Fruit fly (Drosophila melanogaster): ENCODE data around the gene CG7557.

Gene CG7557

dm6 chr3L:11405362-11406254, 39.4 kb upstream of the CG7557 start (continued):
- TF ChIP-seq CG6792 (GFP tag; optimal IDR thresholded peaks at IDR 0.05) (peak; percentile 94), Smox (GFP tag; optimal IDR thresholded peaks at IDR 0.05) (peak; percentile 95), CG3032 (tag; optimal IDR thresholded peaks at IDR 0.05) (peak; percentile 95), CG31627 (GFP tag; optimal IDR thresholded peaks at IDR 0.05) (peak; percentile 93), vri (GFP tag; optimal IDR thresholded peaks at IDR 0.05) (peak; percentile 94), CG11762 (GFP tag; optimal IDR thresholded peaks at IDR 0.05; ENCODE audit: insufficient read depth) (peak; percentile 89), CG11902 (GFP tag; optimal IDR thresholded peaks at IDR 0.05) (peak; percentile 80), OdsH (GFP tag; optimal IDR thresholded peaks at IDR 0.05) (peak; percentile 95), CG8319 (GFP tag; optimal IDR thresholded peaks at IDR 0.05) (peak; percentile 96), fd59A (GFP tag; optimal IDR thresholded peaks at IDR 0.05) (peak; percentile 96), Ets96B (tag; optimal IDR thresholded peaks at IDR 0.05) (peak; percentile 96), topi (GFP tag; optimal IDR thresholded peaks at IDR 0.05) (peak; percentile 89), Sox102F (GFP tag; optimal IDR thresholded peaks at IDR 0.05) (peak; percentile 96), CG6276 (GFP tag; optimal IDR thresholded peaks at IDR 0.05) (peak; percentile 82), esn (GFP tag; optimal IDR thresholded peaks at IDR 0.05) (peak; percentile 95), Gug (GFP tag; IDR thresholded peaks at IDR 0.05) (peak; percentile 84), CG10631 (GFP tag; optimal IDR thresholded peaks at IDR 0.05) (peak; percentile 96), CG8632 (GFP tag; optimal IDR thresholded peaks at IDR 0.05) (peak; percentile 97)

DNA sequence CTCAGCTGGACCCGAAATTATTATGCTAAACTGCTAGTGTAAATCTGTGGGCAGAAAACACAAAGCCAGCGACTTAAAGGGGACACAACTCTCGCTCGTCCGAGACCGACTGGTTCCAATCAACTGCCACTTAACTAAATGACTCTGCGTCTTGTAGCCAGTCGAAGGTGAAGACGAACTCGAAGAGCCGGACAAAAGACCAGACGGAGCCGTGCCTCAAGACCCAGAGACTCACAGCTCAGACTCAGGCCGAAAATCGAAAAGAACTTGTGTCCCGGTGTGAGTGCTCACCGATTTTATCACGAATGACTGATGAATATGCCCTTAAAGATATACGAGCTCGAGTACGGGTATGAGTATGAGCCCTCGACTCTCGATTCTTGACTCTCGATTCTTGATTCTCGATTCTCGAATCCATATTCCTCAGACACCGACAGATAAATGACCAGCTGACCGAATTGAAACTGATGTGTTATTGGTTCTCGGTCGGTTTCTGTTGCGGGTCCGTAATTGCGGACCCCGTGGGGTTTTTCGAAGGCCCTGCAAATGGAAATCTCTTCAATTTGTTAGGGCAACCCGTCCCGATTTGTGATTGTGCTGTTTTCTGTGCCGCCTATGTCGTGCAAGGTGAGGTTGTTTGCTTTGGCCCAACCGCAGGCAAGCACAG, 38.3 kb upstream of the CG7557 start:
- TF ChIP-seq Gug (GFP tag; IDR thresholded peaks at IDR 0.05) (no peak), dsx (GFP tag; optimal IDR thresholded peaks at IDR 0.05; ENCODE audit: poor library complexity, severe bottlenecking) (peak; percentile 8), CG6854 (GFP tag; optimal IDR thresholded peaks at IDR 0.05) (peak; percentile 17), acj6 (GFP tag; optimal IDR thresholded peaks at IDR 0.05) (no peak), Ets96B (tag; optimal IDR thresholded peaks at IDR 0.05) (no peak), vri (GFP tag; optimal IDR thresholded peaks at IDR 0.05) (no peak), ss (GFP tag; optimal IDR thresholded peaks at IDR 0.05) (no peak), CG1621 (tag; optimal IDR thresholded peaks at IDR 0.05) (peak; percentile 39), dac (GFP tag; optimal IDR thresholded peaks at IDR 0.05) (no peak), CG9139 (GFP tag; optimal IDR thresholded peaks at IDR 0.05) (no peak), svp (GFP tag) (no peak), Sox15 (GFP tag; optimal IDR thresholded peaks at IDR 0.05) (no peak), Ets21C (GFP tag; optimal IDR thresholded peaks at IDR 0.05) (no peak), spab (GFP tag; optimal IDR thresholded peaks at IDR 0.05) (no peak), Blimp-1 (GFP tag; optimal IDR thresholded peaks at IDR 0.05) (peak; percentile 54), Eip78C (GFP tag) (peak; percentile 32), CG31627 (GFP tag; optimal IDR thresholded peaks at IDR 0.05) (no peak), CG11762 (GFP tag; optimal IDR thresholded peaks at IDR 0.05; ENCODE audit: insufficient read depth) (no peak), Smox (GFP tag; optimal IDR thresholded peaks at IDR 0.05) (no peak), CG6808 (GFP tag; optimal IDR thresholded peaks at IDR 0.05) (no peak), CG34406 (GFP tag; optimal IDR thresholded peaks at IDR 0.05) (no peak), fd85E (GFP tag; optimal IDR thresholded peaks at IDR 0.05) (no peak)

DNA sequence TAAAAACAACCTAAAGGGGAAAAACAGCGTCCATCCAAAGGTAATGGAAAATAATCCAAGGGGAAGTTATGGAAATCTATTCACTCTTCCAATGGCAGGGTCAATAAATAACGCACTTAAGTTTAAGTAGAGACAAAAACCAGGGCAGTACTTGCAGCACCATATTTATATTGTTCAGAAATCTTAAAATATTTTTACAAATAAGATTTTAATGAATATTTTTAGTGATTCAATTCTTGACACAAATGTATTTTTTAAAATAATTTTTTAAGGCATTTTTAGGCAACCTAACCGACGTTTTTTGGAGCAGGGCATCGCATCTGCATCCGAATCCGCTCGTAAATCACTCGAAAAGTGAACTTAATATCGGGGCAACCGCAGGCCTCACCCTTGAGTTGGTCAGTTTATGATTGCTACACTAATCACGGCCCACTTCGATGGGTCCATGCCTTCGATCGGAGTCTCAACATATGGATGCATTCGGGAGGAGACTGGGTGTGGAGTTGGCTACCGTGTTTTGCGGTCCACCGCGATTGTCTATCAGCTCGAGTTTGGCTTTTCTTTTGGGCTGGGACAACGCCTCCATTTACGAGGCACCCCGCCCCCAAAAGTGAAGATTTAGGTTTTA, 37.6 kb upstream of the CG7557 start:
- TF ChIP-seq Eip93F (GFP tag; optimal IDR thresholded peaks at IDR 0.05) (no peak), CG6276 (GFP tag; optimal IDR thresholded peaks at IDR 0.05) (no peak), fd59A (GFP tag; optimal IDR thresholded peaks at IDR 0.05) (peak; percentile 25), CG11294 (GFP tag; IDR thresholded peaks at IDR 0.05) (no peak), Blimp-1 (GFP tag; optimal IDR thresholded peaks at IDR 0.05) (no peak), Hr39 (GFP tag; optimal IDR thresholded peaks at IDR 0.05) (peak; percentile 34), Hr4 (GFP tag; optimal IDR thresholded peaks at IDR 0.05) (no peak), CG11762 (GFP tag; optimal IDR thresholded peaks at IDR 0.05; ENCODE audit: insufficient read depth) (no peak), esn (GFP tag; optimal IDR thresholded peaks at IDR 0.05) (peak; percentile 64), CG10669 (GFP tag; optimal IDR thresholded peaks at IDR 0.05) (peak; percentile 2), cyc (GFP tag; optimal IDR thresholded peaks at IDR 0.05) (no peak), CG15336 (GFP tag; IDR thresholded peaks at IDR 0.05) (no peak), dsx (GFP tag; optimal IDR thresholded peaks at IDR 0.05; ENCODE audit: poor library complexity, severe bottlenecking) (no peak), CG6854 (GFP tag; optimal IDR thresholded peaks at IDR 0.05) (no peak), achi (GFP tag; optimal IDR thresholded peaks at IDR 0.05) (peak; percentile 15), net (GFP tag; optimal IDR thresholded peaks at IDR 0.05) (no peak), salr (GFP tag; optimal IDR thresholded peaks at IDR 0.05) (peak in 1 of 2 experiments; percentile 23)

All from whole organism, prepupa.